Fruit fly (Drosophila melanogaster) whole organism, pupa: ENCODE data around the gene LSm3.

Source experiments
- CG17806 ChIP-seq: fragments of 200-800 bp; sonication (Bioruptor generic); optimal IDR thresholded peaks from 2 replicates; lab custom pipeline; 2018; ENCODE audit warnings: missing biosample characterization, mild to moderate bottlenecking, missing genetic modification characterization, moderate library complexity
- CG8301 ChIP-seq: fragments of 200-800 bp; sonication (Bioruptor generic); optimal IDR thresholded peaks from 2 replicates; lab custom pipeline; 2018; ENCODE audit warnings: missing biosample characterization, mild to moderate bottlenecking, missing genetic modification characterization
- gl ChIP-seq: fragments of 200-800 bp; sonication (Bioruptor generic); optimal IDR thresholded peaks from 2 replicates; lab custom pipeline; 2018; ENCODE audit warnings: missing biosample characterization, mild to moderate bottlenecking, missing genetic modification characterization

- no peak for TF ChIP-seq gl (tag; lab: Kevin White, UChicago)
- no peak for TF ChIP-seq CG8301 (tag; lab: Kevin White, UChicago)
- TF ChIP-seq CG17806 = no peak
Measured at dm6 chr3R:23971208-23971607, 24.9 kb upstream of the LSm3 start.
